Worm (Caenorhabditis elegans) whole organism, L4 larva: ENCODE results near the gene R04E5.9.

Experiments
- D1046.2 ChIP-seq: fragments of 200-800 bp; sonication (Bioruptor generic); IDR thresholded peaks from 2 replicates; pipeline ENCODE4 v1.3.6; 2022; ENCODE audit warnings: missing genetic modification characterization, missing compliant biosample characterization
- lin-39 ChIP-seq: fragments of 150-350 bp; optimal IDR thresholded peaks from 2 replicates; lab custom pipeline; 2014; ENCODE audit warnings: missing biosample characterization, missing genetic modification reagents, missing genetic modification characterization
- nhr-11 ChIP-seq: fragments of 150-350 bp; optimal IDR thresholded peaks from 2 replicates; lab custom pipeline; 2014; ENCODE audit warnings: missing biosample characterization, missing genetic modification characterization
- nhr-77 ChIP-seq: fragments of 150-350 bp; optimal IDR thresholded peaks from 2 replicates; lab custom pipeline; 2014; ENCODE audit warnings: missing biosample characterization, missing genetic modification characterization
- snpc-1.2 ChIP-seq: fragments of 200-800 bp; sonication (Bioruptor generic); IDR thresholded peaks from 2 replicates; pipeline ENCODE4 v1.3.6; 2022; ENCODE audit warnings: missing genetic modification reagents, missing genetic modification characterization, missing compliant biosample characterization

ce11 chrX:8770316-8770715 lies 40.6 kb downstream of the R04E5.9 start:
- TF ChIP-seq snpc-1.2 (GFP tag; lab: Robert Waterston, UW) (no peak), nhr-77 (tag; lab: Kevin White, UChicago) (no peak), lin-39 (tag; lab: Kevin White, UChicago) (no peak), D1046.2 (no peak), nhr-11 (tag; lab: Kevin White, UChicago) (no peak)
